Worm (Caenorhabditis elegans): ENCODE data around the gene F58F12.2.

- TF ChIP-seq ztf-11 (tag; optimal IDR thresholded peaks at IDR 0.05), result no peak
- no peak for TF ChIP-seq dmd-4 (tag; optimal IDR thresholded peaks at IDR 0.05)
- TF ChIP-seq sma-3 (GFP tag; optimal IDR thresholded peaks at IDR 0.05), result peak; percentile 64
- peak; percentile 78 for TF ChIP-seq gmeb-1 (tag; optimal IDR thresholded peaks at IDR 0.05)
These were observed 32.2 kb downstream of the F58F12.2 start, which contains the start of gene C32D5.11 for ce11 chrII:6355396-6356346.

Measured in whole organism, L2 larva.